Worm (Caenorhabditis elegans): ENCODE results near the gene C23H3.2.

Gene C23H3.2

ce11 chrII:28283-28682 lies 32.8 kb upstream of the C23H3.2 start, which contains the start of gene F23F1.4:
Gene F23F1.4 (minus strand): TSS chrII:28423.
- no peak for TF ChIP-seq T22C8.4 (GFP tag; IDR thresholded peaks at IDR 0.05)
- no peak for TF ChIP-seq ztf-29 (GFP tag; IDR thresholded peaks at IDR 0.05)
- no peak for TF ChIP-seq ztf-23 (GFP tag; IDR thresholded peaks at IDR 0.05)
- no peak for TF ChIP-seq klf-2 (GFP tag; conservative IDR thresholded peaks at IDR 0.05)
- TF ChIP-seq med-1 (GFP tag; optimal IDR thresholded peaks at IDR 0.05; ENCODE audit: insufficient read depth): no peak

ce11 chrII:29578-29977 lies 31.5 kb upstream of the C23H3.2 start:
- TF ChIP-seq med-1 (GFP tag; optimal IDR thresholded peaks at IDR 0.05; ENCODE audit: insufficient read depth) (no peak), ztf-29 (GFP tag; IDR thresholded peaks at IDR 0.05) (no peak), tab-1 (GFP tag; IDR thresholded peaks at IDR 0.05) (no peak), ref-1 (GFP tag; conservative IDR thresholded peaks at IDR 0.05) (no peak), klf-2 (GFP tag; conservative IDR thresholded peaks at IDR 0.05) (no peak), T22C8.4 (GFP tag; IDR thresholded peaks at IDR 0.05) (no peak), cog-1 (tag; optimal IDR thresholded peaks at IDR 0.05) (no peak), ztf-23 (GFP tag; IDR thresholded peaks at IDR 0.05) (no peak), flt-1 (GFP tag; IDR thresholded peaks at IDR 0.05) (no peak)

ce11 chrII:31521-31920 lies 29.6 kb upstream of the C23H3.2 start, which contains the start of the genes F23F1.5 and fbxc-54:
Gene F23F1.5 (minus strand): TSS chrII:31584.
Gene fbxc-54 (plus strand): TSS chrII:31719.
- TF ChIP-seq med-1 (GFP tag; optimal IDR thresholded peaks at IDR 0.05; ENCODE audit: insufficient read depth) (no peak), ztf-29 (GFP tag; IDR thresholded peaks at IDR 0.05) (no peak), ztf-23 (GFP tag; IDR thresholded peaks at IDR 0.05) (no peak), T22C8.4 (GFP tag; IDR thresholded peaks at IDR 0.05) (no peak), klf-2 (GFP tag; conservative IDR thresholded peaks at IDR 0.05) (no peak), tab-1 (GFP tag; IDR thresholded peaks at IDR 0.05) (no peak), ref-1 (GFP tag; conservative IDR thresholded peaks at IDR 0.05) (no peak), flt-1 (GFP tag; IDR thresholded peaks at IDR 0.05) (no peak), cog-1 (tag; optimal IDR thresholded peaks at IDR 0.05) (no peak)

ce11 chrII:33904-34303 lies 27.2 kb upstream of the C23H3.2 start, which contains the start of gene F23F1.2:
Gene F23F1.2 (plus strand): TSS chrII:34204.
- no peak for TF ChIP-seq ztf-23 (GFP tag; IDR thresholded peaks at IDR 0.05)
- TF ChIP-seq ref-1 (GFP tag; conservative IDR thresholded peaks at IDR 0.05): no peak
- TF ChIP-seq med-1 (GFP tag; optimal IDR thresholded peaks at IDR 0.05; ENCODE audit: insufficient read depth): no peak
- no peak for TF ChIP-seq tab-1 (GFP tag; IDR thresholded peaks at IDR 0.05)
- no peak for TF ChIP-seq T22C8.4 (GFP tag; IDR thresholded peaks at IDR 0.05)
- TF ChIP-seq ztf-29 (GFP tag; IDR thresholded peaks at IDR 0.05): no peak
- TF ChIP-seq cog-1 (tag; optimal IDR thresholded peaks at IDR 0.05): no peak
- TF ChIP-seq klf-2 (GFP tag; conservative IDR thresholded peaks at IDR 0.05): no peak
- TF ChIP-seq flt-1 (GFP tag; IDR thresholded peaks at IDR 0.05): no peak

- TF ChIP-seq med-1 (GFP tag; optimal IDR thresholded peaks at IDR 0.05; ENCODE audit: insufficient read depth) (no peak), klf-2 (GFP tag; conservative IDR thresholded peaks at IDR 0.05) (no peak), ztf-29 (GFP tag; IDR thresholded peaks at IDR 0.05) (no peak), tab-1 (GFP tag; IDR thresholded peaks at IDR 0.05) (no peak), T22C8.4 (GFP tag; IDR thresholded peaks at IDR 0.05) (no peak), flt-1 (GFP tag; IDR thresholded peaks at IDR 0.05) (no peak), ref-1 (GFP tag; conservative IDR thresholded peaks at IDR 0.05) (no peak), ztf-23 (GFP tag; IDR thresholded peaks at IDR 0.05) (no peak), cog-1 (tag; optimal IDR thresholded peaks at IDR 0.05) (no peak)
These were observed 23.9 kb upstream of the C23H3.2 start, which contains the start of gene F23F1.6 for ce11 chrII:37213-37612. Gene F23F1.6 (minus strand): TSS chrII:37313.

ce11 chrII:39437-39836 lies 21.7 kb upstream of the C23H3.2 start, which contains the start of gene spp-24:
Gene spp-24 (minus strand): TSS chrII:39537.
- no peak for TF ChIP-seq tab-1 (GFP tag; IDR thresholded peaks at IDR 0.05)
- TF ChIP-seq klf-2 (GFP tag; conservative IDR thresholded peaks at IDR 0.05): no peak
- no peak for TF ChIP-seq flt-1 (GFP tag; IDR thresholded peaks at IDR 0.05)
- TF ChIP-seq ztf-29 (GFP tag; IDR thresholded peaks at IDR 0.05): no peak
- TF ChIP-seq ztf-23 (GFP tag; IDR thresholded peaks at IDR 0.05): no peak
- TF ChIP-seq med-1 (GFP tag; optimal IDR thresholded peaks at IDR 0.05; ENCODE audit: insufficient read depth): no peak
- TF ChIP-seq cog-1 (tag; optimal IDR thresholded peaks at IDR 0.05): no peak
- TF ChIP-seq T22C8.4 (GFP tag; IDR thresholded peaks at IDR 0.05): no peak
- no peak for TF ChIP-seq ref-1 (GFP tag; conservative IDR thresholded peaks at IDR 0.05)

ce11 chrII:41914-42313 lies 19.2 kb upstream of the C23H3.2 start, which contains the start of gene F23F1.10:
Gene F23F1.10 (minus strand): TSS chrII:41982.
- no peak for TF ChIP-seq T22C8.4 (GFP tag; IDR thresholded peaks at IDR 0.05)
- TF ChIP-seq flt-1 (GFP tag; IDR thresholded peaks at IDR 0.05): no peak
- no peak for TF ChIP-seq klf-2 (GFP tag; conservative IDR thresholded peaks at IDR 0.05)
- TF ChIP-seq med-1 (GFP tag; optimal IDR thresholded peaks at IDR 0.05; ENCODE audit: insufficient read depth): no peak
- TF ChIP-seq ref-1 (GFP tag; conservative IDR thresholded peaks at IDR 0.05): no peak
- no peak for TF ChIP-seq ztf-23 (GFP tag; IDR thresholded peaks at IDR 0.05)
- no peak for TF ChIP-seq tab-1 (GFP tag; IDR thresholded peaks at IDR 0.05)
- no peak for TF ChIP-seq cog-1 (tag; optimal IDR thresholded peaks at IDR 0.05)
- TF ChIP-seq ztf-29 (GFP tag; IDR thresholded peaks at IDR 0.05): no peak

ce11 chrII:43640-44039 lies 17.5 kb upstream of the C23H3.2 start, which contains the start of gene nfyc-1:
Gene nfyc-1 (plus strand): TSS chrII:43907.
- TF ChIP-seq ztf-29 (GFP tag; IDR thresholded peaks at IDR 0.05) (no peak), ztf-23 (GFP tag; IDR thresholded peaks at IDR 0.05) (no peak), cog-1 (tag; optimal IDR thresholded peaks at IDR 0.05) (no peak), tab-1 (GFP tag; IDR thresholded peaks at IDR 0.05) (no peak), klf-2 (GFP tag; conservative IDR thresholded peaks at IDR 0.05) (no peak), med-1 (GFP tag; optimal IDR thresholded peaks at IDR 0.05; ENCODE audit: insufficient read depth) (no peak), T22C8.4 (GFP tag; IDR thresholded peaks at IDR 0.05) (no peak), flt-1 (GFP tag; IDR thresholded peaks at IDR 0.05) (no peak), ref-1 (GFP tag; conservative IDR thresholded peaks at IDR 0.05) (no peak)

- TF ChIP-seq flt-1 (GFP tag; IDR thresholded peaks at IDR 0.05) (no peak), ztf-29 (GFP tag; IDR thresholded peaks at IDR 0.05) (no peak), med-1 (GFP tag; optimal IDR thresholded peaks at IDR 0.05; ENCODE audit: insufficient read depth) (no peak), T22C8.4 (GFP tag; IDR thresholded peaks at IDR 0.05) (no peak), cog-1 (tag; optimal IDR thresholded peaks at IDR 0.05) (no peak), tab-1 (GFP tag; IDR thresholded peaks at IDR 0.05) (no peak), ztf-23 (GFP tag; IDR thresholded peaks at IDR 0.05) (no peak), klf-2 (GFP tag; conservative IDR thresholded peaks at IDR 0.05) (no peak)
These were observed 16.4 kb upstream of the C23H3.2 start, which contains the start of gene rpoa-49 for ce11 chrII:44740-45139. Gene rpoa-49 (plus strand): TSS chrII:45040.
